Worm (Caenorhabditis elegans) whole organism, L1 larva: ENCODE results near the gene C01G6.3.

Experiments
- C04F5.9 ChIP-seq: sonication (generic microtip); optimal IDR thresholded peaks from 2 replicates; lab custom pipeline; 2016; ENCODE audit warnings: missing genetic modification characterization, missing compliant biosample characterization
- C16A3.4 ChIP-seq: fragments of 150-350 bp; optimal IDR thresholded peaks from 2 replicates; lab custom pipeline; 2014; ENCODE audit warnings: missing biosample characterization, missing genetic modification characterization
- C34B4.2 ChIP-seq: sonication (generic microtip); optimal IDR thresholded peaks from 2 replicates; lab custom pipeline; 2017; ENCODE audit warnings: mild to moderate bottlenecking, missing genetic modification characterization, missing compliant biosample characterization
- F16B12.6 ChIP-seq: fragments of 150-350 bp; optimal IDR thresholded peaks from 2 replicates; lab custom pipeline; 2014; ENCODE audit warnings: missing biosample characterization, missing genetic modification characterization
- Y116A8C.19 ChIP-seq: sonication (generic microtip); optimal IDR thresholded peaks from 2 replicates; lab custom pipeline; 2016; ENCODE audit warnings: missing compliant biosample characterization, missing genetic modification characterization, borderline replicate concordance
- ceh-90 ChIP-seq: sonication (generic microtip); optimal IDR thresholded peaks from 2 replicates; lab custom pipeline; 2016; ENCODE audit warnings: missing genetic modification characterization, missing compliant biosample characterization
- ces-1 ChIP-seq: fragments of 150-350 bp; optimal IDR thresholded peaks from 2 replicates; lab custom pipeline; 2014; ENCODE audit warnings: missing biosample characterization, missing genetic modification reagents, missing genetic modification characterization
- dpl-1 ChIP-seq, 3 experiments: fragments of 150-350 bp in 2 of 3; sonication (generic microtip) in 1 of 3; optimal IDR thresholded peaks; 2 replicates each; lab custom pipeline; 2014 to 2017; ENCODE audit warnings: missing biosample characterization in 3 of 3, missing genetic modification characterization in 3 of 3, missing genetic modification reagents in 3 of 3
- dsc-1 ChIP-seq: sonication (generic microtip); optimal IDR thresholded peaks from 2 replicates; lab custom pipeline; 2016; ENCODE audit warnings: mild to moderate bottlenecking, missing genetic modification characterization, missing compliant biosample characterization
- efl-1 ChIP-seq, 4 experiments: fragments of 150-350 bp; optimal IDR thresholded peaks in 3 of 4; peaks in 1 of 4; 1 replicate in 1 of 4; 2 replicates in 3 of 4; lab custom pipeline; 2014; ENCODE audit warnings: missing biosample characterization in 2 of 4, missing genetic modification characterization in 2 of 4, missing genetic modification reagents in 2 of 4
- efl-3 ChIP-seq: fragments of 200-800 bp; sonication (Bioruptor generic); optimal IDR thresholded peaks from 2 replicates; lab custom pipeline; 2018; ENCODE audit warnings: mild to moderate bottlenecking, missing genetic modification characterization, missing compliant biosample characterization
- egl-27 ChIP-seq, 2 experiments: fragments of 150-350 bp in 1 of 2; sonication (generic microtip); optimal IDR thresholded peaks; 3 replicates each; lab custom pipeline; 2017 to 2018; ENCODE audit warnings: missing biosample characterization in 2 of 2, missing genetic modification characterization in 2 of 2, missing genetic modification reagents in 2 of 2
- elt-3 ChIP-seq, 6 experiments: fragments of 150-350 bp in 1 of 6; sonication (generic microtip); optimal IDR thresholded peaks; 2 replicates each; lab custom pipeline; 2017 to 2018; ENCODE audit warnings: missing biosample characterization in 6 of 6, missing genetic modification characterization in 6 of 6, inconsistent platforms in 1 of 6
- fkh-4 ChIP-seq: sonication (generic microtip); optimal IDR thresholded peaks from 2 replicates; lab custom pipeline; 2016; ENCODE audit warnings: missing compliant biosample characterization, missing genetic modification characterization, borderline replicate concordance
- fkh-8 ChIP-seq: sonication (generic microtip); optimal IDR thresholded peaks from 2 replicates; lab custom pipeline; 2016; ENCODE audit warnings: mild to moderate bottlenecking, missing genetic modification characterization, missing compliant biosample characterization
- hlh-17 ChIP-seq: fragments of 200-800 bp; sonication (Bioruptor generic); optimal IDR thresholded peaks from 2 replicates; lab custom pipeline; 2018; ENCODE audit warnings: missing genetic modification characterization, mild to moderate bottlenecking, missing compliant biosample characterization, moderate library complexity, borderline replicate concordance
- hlh-4 ChIP-seq: sonication (generic microtip); optimal IDR thresholded peaks from 2 replicates; lab custom pipeline; 2016; ENCODE audit warnings: mild to moderate bottlenecking, missing genetic modification characterization, missing compliant biosample characterization
- irx-1 ChIP-seq: sonication (generic microtip); optimal IDR thresholded peaks from 2 replicates; lab custom pipeline; 2016; ENCODE audit warnings: missing genetic modification characterization, missing compliant biosample characterization
- isw-1 ChIP-seq: fragments of 200-800 bp; sonication (Bioruptor generic); IDR thresholded peaks from 2 replicates; pipeline ENCODE4 v1.3.6; 2022; ENCODE audit warnings: missing genetic modification characterization, missing compliant biosample characterization
- lin-13 ChIP-seq: fragments of 150-350 bp; optimal IDR thresholded peaks from 2 replicates; lab custom pipeline; 2014; ENCODE audit warnings: missing biosample characterization, missing genetic modification reagents, missing genetic modification characterization
- lin-39 ChIP-seq: fragments of 150-350 bp; optimal IDR thresholded peaks from 2 replicates; lab custom pipeline; 2014; ENCODE audit warnings: missing biosample characterization, missing genetic modification reagents, missing genetic modification characterization
- lir-3 ChIP-seq: sonication (generic microtip); optimal IDR thresholded peaks from 2 replicates; lab custom pipeline; 2016; ENCODE audit warnings: mild to moderate bottlenecking, missing genetic modification characterization, moderate library complexity, missing compliant biosample characterization; ENCODE audit not compliant: poor library complexity
- lsy-2 ChIP-seq, 2 experiments: fragments of 150-350 bp; optimal IDR thresholded peaks; 2 replicates each; lab custom pipeline; 2014; ENCODE audit warnings: missing biosample characterization in 2 of 2, missing genetic modification characterization in 2 of 2
- nhr-11 ChIP-seq: fragments of 150-350 bp; optimal IDR thresholded peaks from 2 replicates; lab custom pipeline; 2014; ENCODE audit warnings: missing biosample characterization, missing genetic modification characterization
- nhr-12 ChIP-seq: sonication (generic microtip); optimal IDR thresholded peaks from 2 replicates; lab custom pipeline; 2017; ENCODE audit warnings: missing biosample characterization, missing genetic modification characterization
- nhr-19 ChIP-seq: fragments of 200-800 bp; sonication (Bioruptor generic); conservative IDR thresholded peaks from 2 replicates; pipeline ENCODE4 v1.3.6; 2022; ENCODE audit warnings: missing genetic modification characterization, missing compliant biosample characterization
- nhr-84 ChIP-seq: sonication (generic microtip); optimal IDR thresholded peaks from 2 replicates; lab custom pipeline; 2017; ENCODE audit warnings: missing biosample characterization, missing genetic modification characterization
- nhr-85 ChIP-seq: sonication (generic microtip); peaks from one replicate; lab custom pipeline; 2016; ENCODE audit warnings: missing genetic modification characterization, inconsistent platforms, missing compliant biosample characterization
- pag-3 ChIP-seq: sonication (generic microtip); optimal IDR thresholded peaks from 2 replicates; lab custom pipeline; 2017; ENCODE audit warnings: missing genetic modification characterization, mild to moderate bottlenecking, missing compliant biosample characterization, antibody characterized with exemption, borderline replicate concordance; ENCODE audit not compliant: insufficient read depth
- pqm-1 ChIP-seq: sonication (generic microtip); optimal IDR thresholded peaks from 3 replicates; lab custom pipeline; 2017; ENCODE audit warnings: missing biosample characterization, missing genetic modification characterization
- rnt-1 ChIP-seq: sonication (generic microtip); optimal IDR thresholded peaks from 2 replicates; lab custom pipeline; 2016; ENCODE audit warnings: mild to moderate bottlenecking, missing genetic modification characterization, moderate library complexity, missing compliant biosample characterization
- snu-23 ChIP-seq: sonication (generic microtip); optimal IDR thresholded peaks from 2 replicates; lab custom pipeline; 2016; ENCODE audit warnings: missing genetic modification characterization, missing compliant biosample characterization
- sup-37 ChIP-seq: fragments of 200-800 bp; sonication (Bioruptor generic); optimal IDR thresholded peaks from 2 replicates; lab custom pipeline; 2018; ENCODE audit warnings: mild to moderate bottlenecking, missing genetic modification characterization, missing compliant biosample characterization
- unc-130 ChIP-seq: fragments of 150-350 bp; optimal IDR thresholded peaks from 2 replicates; lab custom pipeline; 2017; ENCODE audit warnings: missing biosample characterization, missing genetic modification characterization, inconsistent platforms
- unc-30 ChIP-seq: sonication (generic microtip); optimal IDR thresholded peaks from 2 replicates; lab custom pipeline; 2017; ENCODE audit warnings: missing biosample characterization, missing genetic modification characterization
- unc-86 ChIP-seq: sonication (generic microtip); optimal IDR thresholded peaks from 2 replicates; lab custom pipeline; 2016; ENCODE audit warnings: missing genetic modification characterization, missing compliant biosample characterization
- vab-15 ChIP-seq: sonication (generic microtip); optimal IDR thresholded peaks from 2 replicates; lab custom pipeline; 2017; ENCODE audit warnings: missing genotype, mild to moderate bottlenecking, missing genetic modification characterization, missing compliant biosample characterization
- xbp-1 ChIP-seq: sonication (generic microtip); optimal IDR thresholded peaks from 2 replicates; lab custom pipeline; 2016; ENCODE audit warnings: missing genetic modification characterization, missing compliant biosample characterization
- zag-1 ChIP-seq: fragments of 150-350 bp; optimal IDR thresholded peaks from 2 replicates; lab custom pipeline; 2014; ENCODE audit warnings: missing biosample characterization, missing genetic modification characterization
- zip-4 ChIP-seq: fragments of 200-800 bp; sonication (Bioruptor generic); optimal IDR thresholded peaks from 2 replicates; lab custom pipeline; 2018; ENCODE audit warnings: mild to moderate bottlenecking, missing genetic modification characterization, moderate library complexity, missing compliant biosample characterization
- ztf-11 ChIP-seq, 2 experiments: sonication (generic microtip); optimal IDR thresholded peaks; 2 replicates each; lab custom pipeline; 2016 to 2017; ENCODE audit warnings: missing genetic modification characterization in 2 of 2, missing biosample characterization in 1 of 2, missing compliant biosample characterization in 1 of 2
- ztf-4 ChIP-seq: fragments of 150-350 bp; optimal IDR thresholded peaks from 2 replicates; lab custom pipeline; 2014; ENCODE audit warnings: missing biosample characterization, missing genetic modification characterization

C01G6.3 gene

DNA sequence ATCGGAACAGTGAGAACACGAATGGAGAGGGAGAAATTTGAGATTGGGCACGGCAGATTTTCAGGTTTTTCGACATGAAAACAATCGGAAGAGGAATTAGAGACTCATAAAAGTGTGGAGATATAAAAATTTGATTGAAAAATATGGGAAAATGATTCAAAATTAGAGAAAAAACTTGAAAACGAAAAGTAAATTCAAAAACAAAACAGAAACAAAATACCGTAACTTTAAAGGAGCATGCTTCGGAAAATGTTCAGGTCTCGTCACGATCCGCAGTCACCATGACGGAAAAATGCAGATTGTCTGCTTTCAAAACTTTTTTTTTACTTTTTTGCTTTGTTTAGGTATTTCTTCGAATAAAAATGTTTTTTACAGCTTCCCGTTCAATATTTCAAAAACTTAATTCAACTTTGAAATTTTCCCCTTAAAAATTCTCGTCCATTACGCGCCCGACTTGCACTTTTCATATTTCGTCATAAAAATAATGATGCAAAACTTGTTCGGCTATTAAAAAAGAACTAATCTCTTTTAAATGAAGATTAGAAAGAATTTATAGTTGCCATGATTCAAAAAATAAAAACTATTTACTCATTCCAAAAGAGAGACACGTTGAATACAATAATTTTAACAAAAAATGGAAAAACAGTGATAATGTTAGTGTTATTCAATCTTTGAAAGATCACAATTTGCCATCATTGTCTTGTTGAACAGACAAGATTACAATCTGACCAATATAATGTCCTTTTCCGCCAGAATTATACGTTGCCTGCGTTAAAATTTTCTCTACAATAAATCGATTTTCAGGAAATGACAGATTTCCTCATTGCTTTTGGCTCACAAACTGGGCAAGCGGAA, 15.7 kb downstream of the C01G6.3 start, which contains the start of gene mtrr-1 (continued):
- TF ChIP-seq hlh-17 (GFP tag; lab: Kevin White, UChicago) (peak; percentile 25), F16B12.6 (tag; lab: Kevin White, UChicago) (peak; percentile 72), sup-37 (GFP tag; lab: Kevin White, UChicago) (no peak), zag-1 (tag; lab: Kevin White, UChicago) (no peak), unc-86 (tag; lab: Kevin White, UChicago) (no peak), egl-27 (tag; optimal IDR thresholded peaks at IDR 0.05; lab: Kevin White, UChicago) (no peak), snu-23 (GFP tag; lab: Kevin White, UChicago) (peak; percentile 7), hlh-4 (tag; lab: Kevin White, UChicago) (no peak), ztf-11 (tag; optimal IDR thresholded peaks at IDR 0.05; lab: Kevin White, UChicago) (no peak), dsc-1 (tag; lab: Kevin White, UChicago) (peak; percentile 28), Y116A8C.19 (no peak), dpl-1 (GFP tag; optimal IDR thresholded peaks at IDR 0.05; lab: Kevin White, UChicago) (peak in 2 of 3 experiments; percentile 11 to 46), C04F5.9 (tag; lab: Kevin White, UChicago) (no peak), irx-1 (no peak), efl-1 (optimal IDR thresholded peaks at IDR 0.05; lab: Kevin White, UChicago) (peak; percentile 38 to 41), efl-1 (GFP tag; optimal IDR thresholded peaks at IDR 0.05 in 1 of 2; lab: Kevin White, UChicago) (peak in 1 of 2 experiments; percentile 37), rnt-1 (tag; lab: Kevin White, UChicago) (peak; percentile 13), zip-4 (GFP tag; lab: Kevin White, UChicago) (no peak), vab-15 (tag; lab: Kevin White, UChicago) (no peak), ceh-90 (no peak), isw-1 (GFP tag; lab: Robert Waterston, UW) (no peak), xbp-1 (tag; lab: Kevin White, UChicago) (peak; percentile 20), C34B4.2 (tag; lab: Kevin White, UChicago) (no peak), lin-13 (no peak), nhr-11 (no peak), pag-3 (no peak), ztf-4 (peak; percentile 5), pqm-1 (tag; lab: Kevin White, UChicago) (no peak), nhr-84 (tag; lab: Kevin White, UChicago) (no peak), nhr-19 (GFP tag; lab: Robert Waterston, UW) (peak; percentile 49), efl-3 (GFP tag; lab: Kevin White, UChicago) (no peak), lsy-2 (tag; optimal IDR thresholded peaks at IDR 0.05; lab: Kevin White, UChicago) (peak; percentile 43 to 76), unc-130 (no peak), elt-3 (tag; optimal IDR thresholded peaks at IDR 0.05; lab: Kevin White, UChicago) (no peak), lir-3 (tag; lab: Kevin White, UChicago) (no peak), lin-39 (tag; lab: Kevin White, UChicago) (no peak), fkh-8 (tag; lab: Kevin White, UChicago) (no peak), fkh-4 (tag; lab: Kevin White, UChicago) (no peak), ces-1 (no peak), unc-30 (tag; lab: Kevin White, UChicago) (no peak), C16A3.4 (tag; lab: Kevin White, UChicago) (no peak)

DNA sequence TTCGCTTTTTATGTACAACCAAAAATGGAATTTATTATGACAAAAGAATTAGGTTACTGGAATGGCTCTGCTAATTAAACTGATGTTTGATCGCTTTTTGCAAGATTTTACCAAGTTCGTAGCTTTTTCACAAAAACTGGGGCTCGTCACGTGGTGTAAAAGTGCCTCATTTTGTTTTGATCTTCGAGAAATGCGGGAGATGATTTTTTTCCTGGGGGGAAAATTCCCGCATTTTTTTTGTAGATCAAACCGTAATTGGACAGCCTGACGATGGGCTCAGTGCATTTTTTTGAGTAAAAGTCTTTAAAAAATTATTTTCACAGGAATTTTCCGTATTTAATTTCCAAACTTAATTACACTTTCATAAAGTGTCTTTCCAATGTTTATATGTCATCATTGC, 19.4 kb downstream of the C01G6.3 start:
- TF ChIP-seq nhr-85 (tag; lab: Kevin White, UChicago) (peak; percentile 21), nhr-12 (tag; lab: Kevin White, UChicago) (no peak)
